Worm (Caenorhabditis elegans): ENCODE results near the gene rif-1.2.

- TF ChIP-seq ama-1 (optimal IDR thresholded peaks at IDR 0.05) (no peak), pes-1 (GFP tag; IDR thresholded peaks at IDR 0.05) (no peak), flt-1 (GFP tag; IDR thresholded peaks at IDR 0.05) (no peak), ets-7 (tag; optimal IDR thresholded peaks at IDR 0.05) (no peak), tbx-11 (GFP tag; IDR thresholded peaks at IDR 0.05) (no peak), scrt-1 (GFP tag; IDR thresholded peaks at IDR 0.05) (no peak), B0310.2 (tag; optimal IDR thresholded peaks at IDR 0.05) (no peak), F13C5.2 (tag; optimal IDR thresholded peaks at IDR 0.05) (no peak), tbx-37 (GFP tag; conservative IDR thresholded peaks at IDR 0.05) (no peak), sea-1 (GFP tag; conservative IDR thresholded peaks at IDR 0.05) (no peak)
These were observed 29.9 kb downstream of the rif-1.2 start, which contains the start of gene zig-2 for ce11 chrX:12341338-12341737.
